Worm (Caenorhabditis elegans) whole organism, midembryonic: ENCODE measurements around the gene acr-16.

Experiments
- T22C8.4 ChIP-seq: fragments of 200-800 bp; sonication (Bioruptor generic); IDR thresholded peaks from 2 replicates; pipeline ENCODE4 v1.3.6; 2022; ENCODE audit warnings: missing genetic modification characterization, missing compliant biosample characterization
- flt-1 ChIP-seq: fragments of 200-800 bp; sonication (Bioruptor generic); IDR thresholded peaks from 2 replicates; pipeline ENCODE4 v1.3.6; 2022; ENCODE audit warnings: missing genetic modification characterization, missing compliant biosample characterization
- med-1 ChIP-seq: sonication (generic microtip); optimal IDR thresholded peaks from 2 replicates; lab custom pipeline; 2017; ENCODE audit warnings: missing genetic modification characterization, mild to moderate bottlenecking, missing compliant biosample characterization, antibody characterized with exemption, missing genetic modification reagents; ENCODE audit not compliant: insufficient read depth
- ztf-29 ChIP-seq: fragments of 200-800 bp; sonication (Bioruptor generic); IDR thresholded peaks from 2 replicates; pipeline ENCODE4 v1.3.6; 2022; ENCODE audit warnings: missing genetic modification reagents, missing genetic modification characterization, missing compliant biosample characterization

ce11 chrV:8555955-8556354 lies 5.1 kb upstream of the acr-16 start:
- no peak for TF ChIP-seq T22C8.4 (GFP tag; lab: Robert Waterston, UW)
- no peak for TF ChIP-seq flt-1 (GFP tag; lab: Robert Waterston, UW)
- TF ChIP-seq med-1: no peak
- TF ChIP-seq ztf-29 (GFP tag; lab: Robert Waterston, UW): no peak
